Fruit fly (Drosophila melanogaster) whole organism, prepupa: ENCODE results near the gene CG31855.

Experiments
- CG10631 ChIP-seq: fragments of 200-800 bp; sonication (Bioruptor generic); optimal IDR thresholded peaks from 2 replicates; lab custom pipeline; 2016; ENCODE audit warnings: missing biosample characterization, missing genetic modification characterization
- CG10669 ChIP-seq: fragments of 200-800 bp; sonication (Bioruptor generic); optimal IDR thresholded peaks from 3 replicates; lab custom pipeline; 2018; ENCODE audit warnings: missing biosample characterization, mild to moderate bottlenecking, missing genetic modification characterization, moderate library complexity
- CG11294 ChIP-seq: fragments of 200-800 bp; sonication (Bioruptor generic); IDR thresholded peaks from 2 replicates; pipeline ENCODE4 v1.3.6; 2022; ENCODE audit warnings: missing biosample characterization, missing genetic modification characterization
- CG11762 ChIP-seq: fragments of 200-800 bp; sonication (Bioruptor generic); optimal IDR thresholded peaks from 3 replicates; lab custom pipeline; 2016; ENCODE audit warnings: missing biosample characterization, missing genetic modification characterization; ENCODE audit not compliant: insufficient read depth
- CG11902 ChIP-seq: fragments of 200-800 bp; sonication (Bioruptor generic); optimal IDR thresholded peaks from 3 replicates; lab custom pipeline; 2016; ENCODE audit warnings: missing biosample characterization, missing genetic modification characterization
- CG1621 ChIP-seq: fragments of 200-800 bp; sonication (Bioruptor generic); optimal IDR thresholded peaks from 3 replicates; lab custom pipeline; 2018; ENCODE audit warnings: missing biosample characterization, mild to moderate bottlenecking, missing genetic modification characterization
- CG16779 ChIP-seq: fragments of 200-800 bp; sonication (Bioruptor generic); optimal IDR thresholded peaks from 3 replicates; lab custom pipeline; 2017; ENCODE audit warnings: missing biosample characterization, mild to moderate bottlenecking, missing genetic modification characterization
- CG31627 ChIP-seq: fragments of 200-800 bp; sonication (Bioruptor generic); optimal IDR thresholded peaks from 3 replicates; lab custom pipeline; 2016; ENCODE audit warnings: missing biosample characterization, missing genetic modification characterization
- CG34406 ChIP-seq: fragments of 200-800 bp; sonication (Bioruptor generic); optimal IDR thresholded peaks from 3 replicates; lab custom pipeline; 2016; ENCODE audit warnings: missing biosample characterization, missing genetic modification characterization
- CG3919 ChIP-seq: fragments of 200-800 bp; sonication (Bioruptor generic); optimal IDR thresholded peaks from 3 replicates; lab custom pipeline; 2016; ENCODE audit warnings: missing biosample characterization, missing genetic modification characterization
- CG4318 ChIP-seq: fragments of 200-800 bp; sonication (Bioruptor generic); optimal IDR thresholded peaks from 3 replicates; lab custom pipeline; 2017; ENCODE audit warnings: missing biosample characterization, mild to moderate bottlenecking, missing genetic modification characterization
- CG6163 ChIP-seq: fragments of 200-800 bp; sonication (Bioruptor generic); IDR thresholded peaks from 3 replicates; pipeline ENCODE4 v1.3.6; 2022; ENCODE audit warnings: missing biosample characterization, missing genetic modification characterization
- CG6792 ChIP-seq: fragments of 200-800 bp; sonication (Bioruptor generic); optimal IDR thresholded peaks from 3 replicates; lab custom pipeline; 2016; ENCODE audit warnings: missing biosample characterization, missing genetic modification characterization
- CG6808 ChIP-seq: fragments of 200-800 bp; sonication (Bioruptor generic); optimal IDR thresholded peaks from 3 replicates; lab custom pipeline; 2017; ENCODE audit warnings: missing biosample characterization, missing genetic modification characterization, mild to moderate bottlenecking, moderate library complexity, missing genetic modification reagents
- CG6854 ChIP-seq: fragments of 200-800 bp; sonication (Bioruptor generic); optimal IDR thresholded peaks from 2 replicates; lab custom pipeline; 2017; ENCODE audit warnings: missing biosample characterization, mild to moderate bottlenecking, missing genetic modification characterization
- CG8119 ChIP-seq: fragments of 200-800 bp; sonication (Bioruptor generic); IDR thresholded peaks from 3 replicates; pipeline ENCODE4 v1.3.6; 2022; ENCODE audit warnings: missing biosample characterization, missing genetic modification characterization
- CG8319 ChIP-seq: fragments of 200-800 bp; sonication (Bioruptor generic); optimal IDR thresholded peaks from 3 replicates; lab custom pipeline; 2016; ENCODE audit warnings: missing biosample characterization, missing genetic modification characterization
- Eip75B ChIP-seq: fragments of 200-800 bp; sonication (Bioruptor generic); optimal IDR thresholded peaks from 3 replicates; lab custom pipeline; 2016; ENCODE audit warnings: missing biosample characterization, missing genetic modification characterization
- Eip78C ChIP-seq: fragments of 200-800 bp; sonication (Bioruptor generic); peaks from one replicate; lab custom pipeline; 2016; ENCODE audit warnings: missing biosample characterization, missing genetic modification characterization
- Eip93F ChIP-seq: fragments of 200-800 bp; sonication (Bioruptor generic); optimal IDR thresholded peaks from 2 replicates; lab custom pipeline; 2016; ENCODE audit warnings: missing biosample characterization, mild to moderate bottlenecking, missing genetic modification characterization
- Ets96B ChIP-seq: fragments of 200-800 bp; optimal IDR thresholded peaks from 2 replicates; lab custom pipeline; 2019; ENCODE audit warnings: missing biosample characterization, mild to moderate bottlenecking, missing genetic modification characterization, moderate library complexity
- Hr39 ChIP-seq: fragments of 200-800 bp; sonication (Bioruptor generic); optimal IDR thresholded peaks from 2 replicates; lab custom pipeline; 2016; ENCODE audit warnings: missing biosample characterization, missing genetic modification characterization
- Met ChIP-seq: fragments of 200-800 bp; sonication (Bioruptor generic); optimal IDR thresholded peaks from 3 replicates; lab custom pipeline; 2016; ENCODE audit warnings: missing biosample characterization, missing genetic modification characterization
- OdsH ChIP-seq: fragments of 200-800 bp; sonication (Bioruptor generic); optimal IDR thresholded peaks from 3 replicates; lab custom pipeline; 2016; ENCODE audit warnings: missing biosample characterization, missing genetic modification characterization
- Sox14 ChIP-seq: fragments of 200-800 bp; sonication (Bioruptor generic); optimal IDR thresholded peaks from 3 replicates; lab custom pipeline; 2016; ENCODE audit warnings: missing biosample characterization, missing genetic modification characterization
- Sox15 ChIP-seq: fragments of 200-800 bp; sonication (Bioruptor generic); optimal IDR thresholded peaks from 3 replicates; lab custom pipeline; 2016; ENCODE audit warnings: missing biosample characterization, missing genetic modification characterization
- achi ChIP-seq: fragments of 200-800 bp; sonication (Bioruptor generic); optimal IDR thresholded peaks from 3 replicates; lab custom pipeline; 2016; ENCODE audit warnings: missing biosample characterization, missing genetic modification characterization
- acj6 ChIP-seq: fragments of 200-800 bp; sonication (Bioruptor generic); optimal IDR thresholded peaks from 3 replicates; lab custom pipeline; 2016; ENCODE audit warnings: missing biosample characterization, missing genetic modification characterization
- dac ChIP-seq: fragments of 200-800 bp; sonication (Bioruptor generic); optimal IDR thresholded peaks from 2 replicates; lab custom pipeline; 2017; ENCODE audit warnings: missing biosample characterization, mild to moderate bottlenecking, missing genetic modification characterization
- dsx ChIP-seq: fragments of 200-800 bp; optimal IDR thresholded peaks from 3 replicates; lab custom pipeline; 2019; ENCODE audit warnings: missing biosample characterization, mild to moderate bottlenecking, missing genetic modification characterization, moderate library complexity; ENCODE audit not compliant: poor library complexity, severe bottlenecking
- esn ChIP-seq: fragments of 200-800 bp; sonication (Bioruptor generic); optimal IDR thresholded peaks from 2 replicates; lab custom pipeline; 2016; ENCODE audit warnings: missing biosample characterization, mild to moderate bottlenecking, missing genetic modification characterization, moderate library complexity
- fd59A ChIP-seq: fragments of 200-800 bp; sonication (Bioruptor generic); optimal IDR thresholded peaks from 2 replicates; lab custom pipeline; 2017; ENCODE audit warnings: missing biosample characterization, mild to moderate bottlenecking, missing genetic modification characterization, missing genetic modification reagents
- fkh ChIP-seq: fragments of 200-800 bp; sonication (Bioruptor generic); optimal IDR thresholded peaks from 3 replicates; lab custom pipeline; 2017; ENCODE audit warnings: missing biosample characterization, mild to moderate bottlenecking, missing genetic modification characterization, moderate library complexity
- net ChIP-seq: fragments of 200-800 bp; sonication (Bioruptor generic); optimal IDR thresholded peaks from 3 replicates; lab custom pipeline; 2016; ENCODE audit warnings: missing biosample characterization, missing genetic modification characterization
- salr ChIP-seq, 2 experiments: fragments of 200-800 bp; sonication (Bioruptor generic); optimal IDR thresholded peaks; 3 replicates each; lab custom pipeline; 2016 to 2018; ENCODE audit warnings: missing biosample characterization in 2 of 2, missing genetic modification characterization in 2 of 2, mild to moderate bottlenecking in 1 of 2
- spab ChIP-seq: fragments of 200-800 bp; sonication (Bioruptor generic); optimal IDR thresholded peaks from 2 replicates; lab custom pipeline; 2017; ENCODE audit warnings: missing biosample characterization, mild to moderate bottlenecking, missing genetic modification characterization, missing genetic modification reagents
- ss ChIP-seq, 2 experiments: fragments of 200-800 bp; sonication (Bioruptor generic); optimal IDR thresholded peaks; 2 replicates in 1 of 2; 3 replicates in 1 of 2; lab custom pipeline; 2017 to 2018; ENCODE audit warnings: mild to moderate bottlenecking in 2 of 2, missing biosample characterization in 2 of 2, missing genetic modification characterization in 2 of 2, moderate library complexity in 1 of 2
- svp ChIP-seq: fragments of 200-800 bp; sonication (Bioruptor generic); peaks from one replicate; lab custom pipeline; 2016; ENCODE audit warnings: missing biosample characterization, missing genetic modification characterization
- topi ChIP-seq: fragments of 200-800 bp; sonication (Bioruptor generic); optimal IDR thresholded peaks from 3 replicates; lab custom pipeline; 2016; ENCODE audit warnings: missing biosample characterization, missing genetic modification characterization

CG31855 gene

dm6 chr2L:13411566-13411965, 42.6 kb downstream of the CG31855 start, which contains the start of gene Vm34Ca:
Gene Vm34Ca (minus strand): TSS chr2L:13411631.
- TF ChIP-seq CG6163 (GFP tag; lab: Robert Waterston, UW): no peak
- no peak for TF ChIP-seq CG11762
- TF ChIP-seq esn (GFP tag; lab: Kevin White, UChicago): no peak
- TF ChIP-seq CG6792 (GFP tag; lab: Kevin White, UChicago): no peak
- no peak for TF ChIP-seq CG4318 (GFP tag; lab: Kevin White, UChicago)
- TF ChIP-seq spab (GFP tag; lab: Kevin White, UChicago): no peak
- no peak for TF ChIP-seq CG1621 (tag; lab: Kevin White, UChicago)
- no peak for TF ChIP-seq OdsH (GFP tag; lab: Kevin White, UChicago)
- no peak for TF ChIP-seq Sox15 (GFP tag; lab: Kevin White, UChicago)
- no peak for TF ChIP-seq topi (GFP tag; lab: Kevin White, UChicago)
- TF ChIP-seq CG6854 (GFP tag; lab: Kevin White, UChicago): no peak
- TF ChIP-seq CG11294 (GFP tag; lab: Robert Waterston, UW): no peak
- TF ChIP-seq CG8319 (GFP tag; lab: Kevin White, UChicago): no peak
- no peak for TF ChIP-seq CG3919 (GFP tag; lab: Kevin White, UChicago)
- TF ChIP-seq dsx (GFP tag; lab: Kevin White, UChicago): no peak
- no peak for TF ChIP-seq CG10631 (GFP tag; lab: Kevin White, UChicago)

dm6 chr2L:13412219-13412618, 43.2 kb downstream of the CG31855 start, which contains the start of gene Flad2:
Gene Flad2 (plus strand): TSS chr2L:13412519.
- no peak for TF ChIP-seq dsx (GFP tag; lab: Kevin White, UChicago)
- TF ChIP-seq CG6808 (GFP tag; lab: Kevin White, UChicago): no peak
- TF ChIP-seq Met (GFP tag; lab: Kevin White, UChicago): no peak
- TF ChIP-seq Hr39 (GFP tag; lab: Kevin White, UChicago): no peak
- no peak for TF ChIP-seq salr (GFP tag; optimal IDR thresholded peaks at IDR 0.05; lab: Kevin White, UChicago)
- no peak for TF ChIP-seq Ets96B (tag; lab: Kevin White, UChicago)
- TF ChIP-seq fkh: no peak
- no peak for TF ChIP-seq dac (GFP tag; lab: Kevin White, UChicago)
- no peak for TF ChIP-seq CG34406 (GFP tag; lab: Kevin White, UChicago)
- no peak for TF ChIP-seq CG8319 (GFP tag; lab: Kevin White, UChicago)
- TF ChIP-seq CG31627 (GFP tag; lab: Kevin White, UChicago): no peak
- TF ChIP-seq CG11902 (GFP tag; lab: Kevin White, UChicago): no peak
- TF ChIP-seq topi (GFP tag; lab: Kevin White, UChicago): no peak
- no peak for TF ChIP-seq CG8119 (GFP tag; lab: Robert Waterston, UW)
- TF ChIP-seq CG16779 (tag; lab: Kevin White, UChicago): no peak
- no peak for TF ChIP-seq Eip93F

DNA sequence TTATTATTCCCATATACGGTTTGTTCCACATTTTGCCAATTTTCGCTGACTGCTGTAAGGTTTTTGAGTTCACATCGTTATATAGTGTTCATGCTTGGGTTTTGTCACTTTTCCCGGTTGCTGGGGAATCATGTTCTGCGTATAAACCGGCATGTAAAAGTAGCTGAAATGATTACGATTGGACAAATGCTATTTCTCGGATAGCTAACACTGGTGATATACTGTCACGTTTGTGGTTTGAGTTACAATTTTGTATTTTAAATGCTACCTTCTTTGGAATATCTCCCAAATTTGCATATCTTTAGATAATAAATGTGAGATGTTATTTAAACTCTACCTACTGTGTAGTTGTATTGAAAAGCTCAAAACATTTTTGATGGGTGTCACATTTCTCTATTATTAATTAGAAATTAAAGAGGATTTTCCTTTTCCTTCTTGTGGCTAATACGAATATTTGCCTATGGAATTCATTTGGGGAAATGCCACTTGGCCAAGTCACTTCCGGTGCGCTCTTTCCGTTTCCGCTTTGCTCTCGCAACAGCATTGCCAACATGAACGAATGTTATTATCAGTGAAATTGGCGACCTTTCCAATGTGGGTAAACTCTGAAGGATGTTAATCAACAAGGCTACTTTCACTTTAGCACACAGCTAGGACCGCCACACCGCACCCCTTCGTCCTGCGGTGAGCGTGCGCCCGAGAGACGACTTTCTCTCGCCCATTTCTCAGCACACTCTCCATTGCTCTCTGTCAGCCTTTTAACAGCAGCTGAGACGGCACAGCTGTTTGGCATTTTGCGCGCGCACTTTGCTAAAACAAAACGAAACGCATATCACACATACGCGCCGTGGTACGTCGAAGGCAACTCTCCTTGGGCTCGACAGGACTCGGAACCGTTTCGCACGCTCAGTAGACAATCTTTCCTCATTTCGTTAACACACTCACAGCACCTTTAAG, 45.8 kb downstream of the CG31855 start, which contains the start of the genes CG16956, CG42784 and CG43850:
Gene CG16956 (minus strand): TSS at position 51 of the 957 bp plus-strand sequence.
Gene CG42784 (plus strand): TSS at position 907 of the 957 bp plus-strand sequence.
Gene CG43850 (plus strand): TSS at position 907 of the 957 bp plus-strand sequence.
- TF ChIP-seq Sox14 (GFP tag; lab: Kevin White, UChicago): no peak
- peak; percentile 7 for TF ChIP-seq Eip75B (GFP tag; lab: Kevin White, UChicago)
- peak; percentile 57 for TF ChIP-seq Eip78C (GFP tag; lab: Kevin White, UChicago)
- no peak for TF ChIP-seq CG10669 (GFP tag; lab: Kevin White, UChicago)
- peak; percentile 2 for TF ChIP-seq CG34406 (GFP tag; lab: Kevin White, UChicago)
- TF ChIP-seq achi (GFP tag; lab: Kevin White, UChicago): peak; percentile 17
- no peak for TF ChIP-seq acj6 (GFP tag; lab: Kevin White, UChicago)
- no peak for TF ChIP-seq net (GFP tag; lab: Kevin White, UChicago)
- peak; percentile 15 for TF ChIP-seq svp (GFP tag; lab: Kevin White, UChicago)
- peak; percentile 27 for TF ChIP-seq CG6808 (GFP tag; lab: Kevin White, UChicago)
- TF ChIP-seq fd59A (GFP tag; lab: Kevin White, UChicago): peak; percentile 10
- TF ChIP-seq ss (GFP tag; optimal IDR thresholded peaks at IDR 0.05; lab: Kevin White, UChicago): peak in 1 of 2 experiments; percentile 34
- TF ChIP-seq salr (GFP tag; optimal IDR thresholded peaks at IDR 0.05; lab: Kevin White, UChicago): peak in 1 of 2 experiments; percentile 14
